Fruit fly (Drosophila melanogaster): ENCODE results near the gene aay.
A peak's percentile ranks its signal among the peaks of the same experiment; 100 is the strongest.

Gene aay

dm6 chr3L:9461670-9462246, 38.7 kb downstream of the aay start (continued):
- peak; percentile 59 for TF ChIP-seq slbo (GFP tag; IDR thresholded peaks at IDR 0.05)
- no peak for TF ChIP-seq CG3995 (GFP tag; optimal IDR thresholded peaks at IDR 0.05)
- peak; percentile 10; the same call in 1 of the 3 replicates for TF ChIP-seq CG7357 (GFP tag; IDR thresholded peaks at IDR 0.05)
- no peak for TF ChIP-seq tna (GFP tag; IDR thresholded peaks at IDR 0.05; ENCODE audit: partially characterized antibody)
- no peak for TF ChIP-seq nerfin-2 (GFP tag; IDR thresholded peaks at IDR 0.05; ENCODE audit: partially characterized antibody)
- no peak for TF ChIP-seq CG9727 (GFP tag; optimal IDR thresholded peaks at IDR 0.05)
- no peak for TF ChIP-seq MBD-R2 (GFP tag; IDR thresholded peaks at IDR 0.05)
- TF ChIP-seq CG8944 (GFP tag; optimal IDR thresholded peaks at IDR 0.05), result no peak
- no peak for TF ChIP-seq dmrt99B (tag; optimal IDR thresholded peaks at IDR 0.05)
- TF ChIP-seq sens-2 (GFP tag; IDR thresholded peaks at IDR 0.05), result peak; percentile 59
- peak; percentile 83 for TF ChIP-seq sd (tag; optimal IDR thresholded peaks at IDR 0.05)
- TF ChIP-seq Scr (GFP tag; IDR thresholded peaks at IDR 0.05; ENCODE audit: partially characterized antibody), result no peak
- peak; percentile 29 for TF ChIP-seq Hsf (GFP tag; optimal IDR thresholded peaks at IDR 0.05)
- no peak for TF ChIP-seq CG1602 (GFP tag; optimal IDR thresholded peaks at IDR 0.05)
- no peak for TF ChIP-seq CG13775 (GFP tag; optimal IDR thresholded peaks at IDR 0.05)
- no peak for TF ChIP-seq CG11723 (GFP tag; optimal IDR thresholded peaks at IDR 0.05)
- TF ChIP-seq CG30431 (GFP tag; optimal IDR thresholded peaks at IDR 0.05), result peak; percentile 27
- no peak for TF ChIP-seq CG32767 (GFP tag; IDR thresholded peaks at IDR 0.05)
- no peak for TF ChIP-seq pzg (GFP tag; optimal IDR thresholded peaks at IDR 0.05)
- TF ChIP-seq Kr (GFP tag; optimal IDR thresholded peaks at IDR 0.05), result peak; percentile 100
- TF ChIP-seq NK7.1 (GFP tag; optimal IDR thresholded peaks at IDR 0.05), result no peak
- no peak for TF ChIP-seq prd (optimal IDR thresholded peaks at IDR 0.05)
- peak; percentile 59 for TF ChIP-seq prd (GFP tag; IDR thresholded peaks at IDR 0.05)
- peak; percentile 95 for TF ChIP-seq Med (GFP tag)
- no peak for TF ChIP-seq CG7963 (GFP tag; IDR thresholded peaks at IDR 0.05; ENCODE audit: partially characterized antibody)
- TF ChIP-seq jing (GFP tag; optimal IDR thresholded peaks at IDR 0.05), result peak; percentile 11
- TF ChIP-seq en (GFP tag; optimal IDR thresholded peaks at IDR 0.05), result no peak
- TF ChIP-seq CG8359 (GFP tag; optimal IDR thresholded peaks at IDR 0.05; ENCODE audit: borderline replicate concordance), result no peak
- no peak for TF ChIP-seq Dp (GFP tag; optimal IDR thresholded peaks at IDR 0.05)
- peak; percentile 16 for TF ChIP-seq CG7987 (GFP tag; optimal IDR thresholded peaks at IDR 0.05)
- TF ChIP-seq Trl (optimal IDR thresholded peaks at IDR 0.05), result peak in 1 of 2 experiments; percentile 96
- TF ChIP-seq Trl (GFP tag; optimal IDR thresholded peaks at IDR 0.05), result no peak
- TF ChIP-seq nau (GFP tag; optimal IDR thresholded peaks at IDR 0.05), result no peak
- peak; percentile 10 for TF ChIP-seq Jarid2 (GFP tag; optimal IDR thresholded peaks at IDR 0.05)
- no peak for TF ChIP-seq CG10267 (tag; optimal IDR thresholded peaks at IDR 0.05)
- TF ChIP-seq ash1 (GFP tag; optimal IDR thresholded peaks at IDR 0.05), result no peak
- TF ChIP-seq CG16863 (GFP tag; optimal IDR thresholded peaks at IDR 0.05), result no peak
- no peak for TF ChIP-seq CG6854 (GFP tag; optimal IDR thresholded peaks at IDR 0.05)
- peak; percentile 44 for TF ChIP-seq stwl (tag; optimal IDR thresholded peaks at IDR 0.05)
- peak; percentile 19 for TF ChIP-seq HmgZ (tag; optimal IDR thresholded peaks at IDR 0.05)
- no peak for TF ChIP-seq HmgD (GFP tag; optimal IDR thresholded peaks at IDR 0.05)
- TF ChIP-seq knrl (GFP tag; IDR thresholded peaks at IDR 0.05; ENCODE audit: partially characterized antibody), result no peak
- TF ChIP-seq luna (GFP tag; optimal IDR thresholded peaks at IDR 0.05), result no peak
- TF ChIP-seq CG12071 (GFP tag; optimal IDR thresholded peaks at IDR 0.05), result peak; percentile 58
- no peak for TF ChIP-seq grau (tag; optimal IDR thresholded peaks at IDR 0.05)
- no peak for TF ChIP-seq caup (GFP tag; optimal IDR thresholded peaks at IDR 0.05; ENCODE audit: severe bottlenecking)
- TF ChIP-seq Spps (tag; optimal IDR thresholded peaks at IDR 0.05), result peak; percentile 12
- peak; percentile 27 for TF ChIP-seq CG7786 (GFP tag; optimal IDR thresholded peaks at IDR 0.05)
- TF ChIP-seq CG4730 (GFP tag; IDR thresholded peaks at IDR 0.05), result no peak
- TF ChIP-seq CG31388 (GFP tag; optimal IDR thresholded peaks at IDR 0.05), result no peak

All from whole organism, embryonic.